Worm (Caenorhabditis elegans) whole organism, L4 larva: ENCODE results near the gene emc-3.

ENCODE experiments used
- F10B5.3 ChIP-seq: sonication (generic microtip); optimal IDR thresholded peaks from 2 replicates; lab custom pipeline; 2016; ENCODE audit warnings: mild to moderate bottlenecking, missing genetic modification characterization, missing compliant biosample characterization
- F37D6.2 ChIP-seq: sonication (generic microtip); optimal IDR thresholded peaks from 2 replicates; lab custom pipeline; 2016; ENCODE audit warnings: mild to moderate bottlenecking, missing genetic modification characterization, missing compliant biosample characterization
- F44E2.7 ChIP-seq: fragments of 200-800 bp; sonication (Bioruptor generic); IDR thresholded peaks from 2 replicates; pipeline ENCODE4 v2.1.2; 2022; ENCODE audit warnings: missing genetic modification characterization, missing compliant biosample characterization
- R02D3.7 ChIP-seq: fragments of 150-350 bp; sonication (generic microtip); optimal IDR thresholded peaks from 3 replicates; lab custom pipeline; 2014; ENCODE audit warnings: missing biosample characterization, missing genetic modification characterization
- ama-1 ChIP-seq: fragments of 150-350 bp; optimal IDR thresholded peaks from 2 replicates; lab custom pipeline; 2014; ENCODE audit warnings: inconsistent platforms, mixed read lengths
- arid-1 ChIP-seq: fragments of 200-800 bp; sonication (Bioruptor generic); conservative IDR thresholded peaks from 2 replicates; pipeline ENCODE4 v1.3.6; 2022; ENCODE audit warnings: missing genetic modification reagents, missing genetic modification characterization, missing compliant biosample characterization
- ceh-28 ChIP-seq: fragments of 150-350 bp; optimal IDR thresholded peaks from 2 replicates; lab custom pipeline; 2014; ENCODE audit warnings: missing biosample characterization, missing genetic modification reagents, missing genetic modification characterization
- ces-1 ChIP-seq: fragments of 150-350 bp; sonication (generic microtip); optimal IDR thresholded peaks from 4 replicates; lab custom pipeline; 2014; ENCODE audit warnings: missing biosample characterization, missing genetic modification reagents, missing genetic modification characterization
- ctbp-1 ChIP-seq: fragments of 200-800 bp; sonication (Bioruptor generic); IDR thresholded peaks from 2 replicates; pipeline ENCODE4 v1.3.6; 2022; ENCODE audit warnings: missing genetic modification reagents, missing genetic modification characterization, missing compliant biosample characterization
- dmd-8 ChIP-seq: fragments of 200-800 bp; sonication (Bioruptor generic); IDR thresholded peaks from 2 replicates; pipeline ENCODE4 v1.3.6; 2022; ENCODE audit warnings: missing genetic modification characterization, missing compliant biosample characterization
- dmd-9 ChIP-seq: fragments of 200-800 bp; sonication (Bioruptor generic); IDR thresholded peaks from 2 replicates; pipeline ENCODE4 v1.3.6; 2022; ENCODE audit warnings: missing genetic modification reagents, missing genetic modification characterization, missing compliant biosample characterization
- dpl-1 ChIP-seq: fragments of 150-350 bp; optimal IDR thresholded peaks from 2 replicates; lab custom pipeline; 2014; ENCODE audit warnings: missing biosample characterization, missing genetic modification reagents, missing genetic modification characterization
- duxl-1 ChIP-seq: sonication (generic microtip); optimal IDR thresholded peaks from 2 replicates; lab custom pipeline; 2016; ENCODE audit warnings: mild to moderate bottlenecking, missing genetic modification characterization, moderate library complexity, missing compliant biosample characterization; ENCODE audit not compliant: poor library complexity
- dve-1 ChIP-seq: sonication (generic microtip); optimal IDR thresholded peaks from 2 replicates; lab custom pipeline; 2017; ENCODE audit warnings: antibody characterized with exemption, mild to moderate bottlenecking, missing genetic modification characterization, missing compliant biosample characterization; ENCODE audit not compliant: insufficient read depth
- gei-8 ChIP-seq: fragments of 200-800 bp; sonication (Bioruptor generic); optimal IDR thresholded peaks from 2 replicates; lab custom pipeline; 2018; ENCODE audit warnings: mild to moderate bottlenecking, missing genetic modification characterization, missing compliant biosample characterization
- hif-1 ChIP-seq, 2 experiments: sonication (generic microtip); optimal IDR thresholded peaks; 2 replicates each; lab custom pipeline; 2016 to 2017; ENCODE audit warnings: missing compliant biosample characterization in 2 of 2, missing genetic modification characterization in 2 of 2, missing genetic modification reagents in 2 of 2, missing genotype in 2 of 2, mild to moderate bottlenecking in 1 of 2
- hmg-1.1 ChIP-seq: fragments of 200-800 bp; sonication (Bioruptor generic); IDR thresholded peaks from 2 replicates; pipeline ENCODE4 v1.3.6; 2022; ENCODE audit warnings: missing genetic modification reagents, missing genetic modification characterization, missing compliant biosample characterization
- jun-1 ChIP-seq: fragments of 150-350 bp; optimal IDR thresholded peaks from 2 replicates; lab custom pipeline; 2014; ENCODE audit warnings: missing biosample characterization, missing genetic modification reagents, missing genetic modification characterization
- lim-7 ChIP-seq: fragments of 200-800 bp; sonication (Bioruptor generic); IDR thresholded peaks from 2 replicates; pipeline ENCODE4 v1.3.6; 2022; ENCODE audit warnings: missing genetic modification characterization, missing compliant biosample characterization
- lin-1 ChIP-seq: fragments of 200-800 bp; sonication (Bioruptor generic); IDR thresholded peaks from 2 replicates; pipeline ENCODE4 v1.3.6; 2022; ENCODE audit warnings: missing genetic modification reagents, missing genetic modification characterization, missing compliant biosample characterization
- lin-13 ChIP-seq: fragments of 150-350 bp; optimal IDR thresholded peaks from 2 replicates; lab custom pipeline; 2014; ENCODE audit warnings: missing biosample characterization, missing genetic modification reagents, missing genetic modification characterization
- lin-38 ChIP-seq: fragments of 200-800 bp; sonication (Bioruptor generic); IDR thresholded peaks from 2 replicates; pipeline ENCODE4 v1.3.6; 2022; ENCODE audit warnings: missing genetic modification reagents, missing genetic modification characterization, missing compliant biosample characterization
- lin-39 ChIP-seq: fragments of 150-350 bp; optimal IDR thresholded peaks from 2 replicates; lab custom pipeline; 2014; ENCODE audit warnings: missing biosample characterization, missing genetic modification reagents, missing genetic modification characterization
- lir-3 ChIP-seq: sonication (generic microtip); optimal IDR thresholded peaks from 2 replicates; lab custom pipeline; 2016; ENCODE audit warnings: mild to moderate bottlenecking, missing genetic modification characterization, missing compliant biosample characterization
- lsy-2 ChIP-seq, 2 experiments: fragments of 150-350 bp in 1 of 2; sonication (generic microtip) in 1 of 2; optimal IDR thresholded peaks; 2 replicates each; lab custom pipeline; 2014 to 2017; ENCODE audit warnings: missing biosample characterization in 2 of 2, missing genetic modification characterization in 2 of 2
- mdt-29 ChIP-seq: fragments of 200-800 bp; sonication (Bioruptor generic); IDR thresholded peaks from 2 replicates; pipeline ENCODE4 v1.3.6; 2022; ENCODE audit warnings: missing genetic modification reagents, missing genetic modification characterization, missing compliant biosample characterization
- mes-2 ChIP-seq: sonication (generic microtip); optimal IDR thresholded peaks from 2 replicates; lab custom pipeline; 2016; ENCODE audit warnings: missing genotype, mild to moderate bottlenecking, missing genetic modification characterization, missing compliant biosample characterization; ENCODE audit not compliant: poor library complexity, severe bottlenecking
- nhr-10 ChIP-seq: fragments of 150-350 bp; optimal IDR thresholded peaks from 2 replicates; lab custom pipeline; 2014; ENCODE audit warnings: missing biosample characterization, missing genetic modification characterization
- nhr-25 ChIP-seq: sonication (generic microtip); optimal IDR thresholded peaks from 2 replicates; lab custom pipeline; 2017; ENCODE audit warnings: missing genetic modification characterization, mild to moderate bottlenecking, missing compliant biosample characterization, antibody characterized with exemption, moderate library complexity, borderline replicate concordance; ENCODE audit not compliant: insufficient read depth
- nhr-28 ChIP-seq: fragments of 150-350 bp; optimal IDR thresholded peaks from 2 replicates; lab custom pipeline; 2014; ENCODE audit warnings: missing biosample characterization, missing genetic modification characterization
- nhr-48 ChIP-seq: sonication (generic microtip); optimal IDR thresholded peaks from 2 replicates; lab custom pipeline; 2016; ENCODE audit warnings: mild to moderate bottlenecking, missing genetic modification characterization, missing compliant biosample characterization
- nhr-77 ChIP-seq: fragments of 150-350 bp; optimal IDR thresholded peaks from 2 replicates; lab custom pipeline; 2014; ENCODE audit warnings: missing biosample characterization, missing genetic modification characterization
- pha-4 ChIP-seq, 2 experiments: fragments of 150-350 bp in 1 of 2; fragments of 200-800 bp in 1 of 2; sonication (Bioruptor generic) in 1 of 2; IDR thresholded peaks in 1 of 2; optimal IDR thresholded peaks in 1 of 2; 2 replicates each; pipeline versions ENCODE4 v1.3.6 to Lab custom; 2014 to 2022; ENCODE audit warnings: missing genetic modification characterization in 2 of 2, missing genetic modification reagents in 2 of 2, missing biosample characterization in 1 of 2, missing compliant biosample characterization in 1 of 2
- rbr-2 ChIP-seq: sonication (generic microtip); optimal IDR thresholded peaks from 2 replicates; lab custom pipeline; 2016; ENCODE audit warnings: missing genotype, missing genetic modification characterization, missing compliant biosample characterization
- set-16 ChIP-seq: fragments of 200-800 bp; sonication (Bioruptor generic); IDR thresholded peaks from 2 replicates; pipeline ENCODE4 v1.3.6; 2022; ENCODE audit warnings: missing genetic modification reagents, missing genetic modification characterization, missing compliant biosample characterization
- skn-1 ChIP-seq: fragments of 150-350 bp; optimal IDR thresholded peaks from 2 replicates; lab custom pipeline; 2014; ENCODE audit warnings: missing biosample characterization, missing genetic modification characterization
- snpc-1.2 ChIP-seq: fragments of 200-800 bp; sonication (Bioruptor generic); IDR thresholded peaks from 2 replicates; pipeline ENCODE4 v1.3.6; 2022; ENCODE audit warnings: missing genetic modification reagents, missing genetic modification characterization, missing compliant biosample characterization
- snpc-4 ChIP-seq: fragments of 150-350 bp; optimal IDR thresholded peaks from 2 replicates; lab custom pipeline; 2014; ENCODE audit warnings: missing biosample characterization, missing genetic modification characterization
- spr-1 ChIP-seq: sonication (generic microtip); optimal IDR thresholded peaks from 2 replicates; lab custom pipeline; 2016; ENCODE audit warnings: mild to moderate bottlenecking, missing genetic modification characterization, missing compliant biosample characterization
- spr-3 ChIP-seq: fragments of 200-800 bp; sonication (Bioruptor generic); optimal IDR thresholded peaks from 2 replicates; lab custom pipeline; 2018; ENCODE audit warnings: mild to moderate bottlenecking, missing genetic modification characterization, missing compliant biosample characterization
- unc-130 ChIP-seq: sonication (generic microtip); optimal IDR thresholded peaks from 2 replicates; lab custom pipeline; 2016; ENCODE audit warnings: missing genetic modification reagents, missing genetic modification characterization, missing compliant biosample characterization
- unc-39 ChIP-seq: sonication (generic microtip); optimal IDR thresholded peaks from 2 replicates; lab custom pipeline; 2017; ENCODE audit warnings: missing biosample characterization, missing genetic modification characterization
- unc-62 ChIP-seq, 3 experiments: fragments of 150-350 bp in 1 of 3; sonication (generic microtip); optimal IDR thresholded peaks in 2 of 3; peaks in 1 of 3; 1 replicate in 1 of 3; 2 replicates in 2 of 3; lab custom pipeline; 2014 to 2017; ENCODE audit warnings: missing biosample characterization in 3 of 3, missing genetic modification characterization in 3 of 3, missing genetic modification reagents in 3 of 3, missing genotype in 1 of 3
- zag-1 ChIP-seq: fragments of 150-350 bp; optimal IDR thresholded peaks from 2 replicates; lab custom pipeline; 2014; ENCODE audit warnings: missing biosample characterization, missing genetic modification characterization
- zip-2 ChIP-seq: fragments of 150-350 bp; optimal IDR thresholded peaks from 2 replicates; lab custom pipeline; 2014; ENCODE audit warnings: missing biosample characterization, missing genetic modification characterization
- ztf-7 ChIP-seq: fragments of 150-350 bp; optimal IDR thresholded peaks from 2 replicates; lab custom pipeline; 2014; ENCODE audit warnings: missing biosample characterization, missing genetic modification characterization

The emc-3 gene

ce11 chrIV:13388779-13389178 lies 7.1 kb upstream of the emc-3 start (continued):
- TF ChIP-seq mes-2 (tag; lab: Kevin White, UChicago) (peak; percentile 55), skn-1 (no peak), set-16 (GFP tag; lab: Robert Waterston, UW) (no peak), dmd-8 (GFP tag; lab: Robert Waterston, UW) (0 out of 2 replicates have a peak, but pooled peaks have one; percentile 35), spr-3 (GFP tag; lab: Kevin White, UChicago) (peak; percentile 18), F10B5.3 (tag; lab: Kevin White, UChicago) (no peak)

DNA sequence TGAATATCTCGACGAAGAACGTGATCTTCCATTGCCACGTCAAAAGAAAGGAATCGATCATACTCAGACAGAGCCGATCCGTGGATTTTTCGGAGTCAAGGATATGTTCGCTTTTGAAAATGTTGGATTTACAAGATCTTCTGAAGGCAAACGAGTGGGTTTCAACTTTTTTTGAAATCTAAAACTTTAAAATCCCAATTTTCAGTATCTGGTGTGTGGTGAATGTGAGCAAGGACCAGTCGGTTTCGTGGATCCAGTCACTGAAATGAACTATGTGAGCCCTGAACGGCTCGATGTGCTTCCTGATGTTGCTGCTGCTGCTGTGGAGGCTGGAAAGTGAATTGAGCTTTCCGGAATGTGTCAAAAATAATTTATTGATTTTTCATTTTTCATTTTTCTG lies 5.2 kb upstream of the emc-3 start, which contains the start of gene lsm-3:
TSS of gene lsm-3 (plus strand) at position 301 of the 400 bp plus-strand sequence.
- TF ChIP-seq unc-62 (GFP tag; optimal IDR thresholded peaks at IDR 0.05 in 1 of 2; lab: Kevin White, UChicago) (peak in 1 of 2 experiments; percentile 88), unc-62 (tag; optimal IDR thresholded peaks at IDR 0.05; lab: Kevin White, UChicago) (no peak), nhr-77 (tag; lab: Kevin White, UChicago) (no peak), F10B5.3 (tag; lab: Kevin White, UChicago) (no peak), zip-2 (no peak), spr-3 (GFP tag; lab: Kevin White, UChicago) (no peak), R02D3.7 (tag; lab: Kevin White, UChicago) (no peak), dmd-9 (GFP tag; lab: Robert Waterston, UW) (no peak), lin-13 (no peak)

DNA sequence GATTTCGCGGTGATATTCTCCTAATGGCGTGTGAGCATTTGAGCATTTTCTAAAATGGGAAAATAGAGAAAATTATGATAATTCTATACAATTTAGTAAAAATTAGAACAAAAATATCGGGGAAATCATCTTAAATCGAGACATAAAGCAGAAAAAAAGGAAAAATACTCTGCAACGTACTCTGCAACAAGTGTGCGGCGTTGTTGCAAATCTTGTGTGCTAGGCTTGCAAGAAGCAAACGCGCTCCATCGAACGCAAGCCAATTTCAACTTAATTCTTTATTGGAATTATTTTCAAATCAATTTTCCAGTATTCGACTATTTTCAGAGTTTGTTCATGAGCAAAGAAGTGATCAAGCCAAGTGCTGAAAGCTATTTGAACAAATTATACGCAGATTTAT lies 4.3 kb upstream of the emc-3 start, which contains the start of the genes Y62E10A.20, Y62E10A.23 and mdt-9:
TSS of gene Y62E10A.20 (minus strand) at position 49 of the 400 bp plus-strand sequence.
TSS of gene Y62E10A.23 (plus strand) at position 282 of the 400 bp plus-strand sequence.
TSS of gene mdt-9 (plus strand) at position 338 of the 400 bp plus-strand sequence.
- TF ChIP-seq nhr-48 (tag; lab: Kevin White, UChicago) (no peak), mdt-29 (GFP tag; lab: Robert Waterston, UW) (no peak), nhr-25 (tag; lab: Kevin White, UChicago) (no peak), spr-1 (peak; percentile 0), gei-8 (no peak), lim-7 (GFP tag; lab: Robert Waterston, UW) (no peak), hmg-1.1 (GFP tag; lab: Robert Waterston, UW) (peak; percentile 59), F37D6.2 (tag; lab: Kevin White, UChicago) (peak; percentile 41), dve-1 (tag; lab: Kevin White, UChicago) (peak; percentile 70), snpc-1.2 (GFP tag; lab: Robert Waterston, UW) (0 out of 2 replicates have a peak, but pooled peaks have one; percentile 67), nhr-28 (peak; percentile 30), lin-39 (tag; lab: Kevin White, UChicago) (no peak), lir-3 (tag; lab: Kevin White, UChicago) (no peak), dpl-1 (peak; percentile 74), snpc-4 (no peak), ceh-28 (tag; lab: Kevin White, UChicago) (no peak), lin-1 (GFP tag; lab: Robert Waterston, UW) (no peak), pha-4 (GFP tag; IDR thresholded peaks at IDR 0.05; lab: Robert Waterston, UW) (no peak), pha-4 (tag; optimal IDR thresholded peaks at IDR 0.05; lab: Kevin White, UChicago) (peak; percentile 29), unc-130 (GFP tag; lab: Kevin White, UChicago) (peak; percentile 78), nhr-10 (tag; lab: Kevin White, UChicago) (no peak), duxl-1 (tag; lab: Kevin White, UChicago) (no peak), unc-39 (tag; lab: Kevin White, UChicago) (no peak), zip-2 (no peak), lsy-2 (tag; optimal IDR thresholded peaks at IDR 0.05; lab: Kevin White, UChicago) (peak in 1 of 2 experiments; percentile 89), ama-1 (peak; percentile 20), hif-1 (tag; optimal IDR thresholded peaks at IDR 0.05; lab: Kevin White, UChicago) (peak in 1 of 2 experiments; percentile 76), ces-1 (GFP tag; lab: Kevin White, UChicago) (no peak), mes-2 (tag; lab: Kevin White, UChicago) (peak; percentile 94), zag-1 (no peak), arid-1 (GFP tag; lab: Robert Waterston, UW) (0 out of 2 replicates have a peak, but pooled peaks have one; percentile 48), ctbp-1 (GFP tag; lab: Robert Waterston, UW) (peak; percentile 14; the same call in 1 of the 2 replicates), rbr-2 (tag; lab: Kevin White, UChicago) (peak; percentile 61), lin-38 (peak; percentile 96), jun-1 (no peak), F44E2.7 (GFP tag; lab: Robert Waterston, UW) (no peak), ztf-7 (peak; percentile 65)
